Worm (Caenorhabditis elegans) whole organism, early embryonic: ENCODE measurements around the gene fbxa-156.

Experiments used
- B0310.2 ChIP-seq: sonication (generic microtip); optimal IDR thresholded peaks from 2 replicates; lab custom pipeline; 2016; ENCODE audit warnings: mild to moderate bottlenecking, missing genetic modification characterization, missing compliant biosample characterization
- F13C5.2 ChIP-seq: sonication (generic microtip); optimal IDR thresholded peaks from 2 replicates; lab custom pipeline; 2017; ENCODE audit warnings: mild to moderate bottlenecking, missing genetic modification characterization, inconsistent platforms, missing compliant biosample characterization
- ama-1 ChIP-seq: fragments of 150-350 bp; optimal IDR thresholded peaks from 2 replicates; lab custom pipeline; 2014
- ceh-13 ChIP-seq: fragments of 200-800 bp; sonication (Bioruptor generic); optimal IDR thresholded peaks from 2 replicates; lab custom pipeline; 2018; ENCODE audit warnings: mild to moderate bottlenecking, missing genetic modification characterization, missing compliant biosample characterization
- ceh-36 ChIP-seq: sonication (generic microtip); optimal IDR thresholded peaks from 2 replicates; lab custom pipeline; 2016; ENCODE audit warnings: missing genetic modification characterization, inconsistent platforms, missing compliant biosample characterization
- ets-7 ChIP-seq: sonication (generic microtip); optimal IDR thresholded peaks from 2 replicates; lab custom pipeline; 2016; ENCODE audit warnings: missing genotype, missing genetic modification characterization, missing compliant biosample characterization
- flt-1 ChIP-seq: fragments of 200-800 bp; sonication (Bioruptor generic); IDR thresholded peaks from 2 replicates; pipeline ENCODE4 v1.3.6; 2022; ENCODE audit warnings: missing genetic modification characterization, missing compliant biosample characterization
- sea-1 ChIP-seq: fragments of 200-800 bp; sonication (Bioruptor generic); conservative IDR thresholded peaks from 2 replicates; pipeline ENCODE4 v1.3.6; 2022; ENCODE audit warnings: missing genetic modification characterization, missing compliant biosample characterization
- tbx-11 ChIP-seq: fragments of 200-800 bp; sonication (Bioruptor generic); IDR thresholded peaks from 2 replicates; pipeline ENCODE4 v1.3.6; 2022; ENCODE audit warnings: missing genetic modification characterization, missing compliant biosample characterization
- tra-4 ChIP-seq: sonication (generic microtip); optimal IDR thresholded peaks from 2 replicates; lab custom pipeline; 2017; ENCODE audit warnings: missing genetic modification characterization, missing compliant biosample characterization

- no peak for TF ChIP-seq ceh-36 (tag; lab: Kevin White, UChicago)
- no peak for TF ChIP-seq tra-4 (tag; lab: Kevin White, UChicago)
- TF ChIP-seq flt-1 (GFP tag; lab: Robert Waterston, UW) = no peak
- no peak for TF ChIP-seq ama-1 (lab: Kevin White, UChicago)
- TF ChIP-seq F13C5.2 (tag; lab: Kevin White, UChicago) = no peak
- no peak for TF ChIP-seq B0310.2 (tag; lab: Kevin White, UChicago)
- no peak for TF ChIP-seq sea-1 (GFP tag; lab: Robert Waterston, UW)
- TF ChIP-seq tbx-11 = no peak
- TF ChIP-seq ets-7 (tag; lab: Kevin White, UChicago) = no peak
- TF ChIP-seq ceh-13 (GFP tag; lab: Kevin White, UChicago) = no peak
Observed at ce11 chrV:17910019-17910418, 13.4 kb upstream of the fbxa-156 start, which contains the start of gene dcar-1.
